Worm (Caenorhabditis elegans) whole organism, L4 larva: ENCODE measurements around the gene F42G10.1.

Source experiments
- F10B5.3 ChIP-seq: sonication (generic microtip); optimal IDR thresholded peaks from 2 replicates; lab custom pipeline; 2016; ENCODE audit warnings: mild to moderate bottlenecking, missing genetic modification characterization, missing compliant biosample characterization
- R02D3.7 ChIP-seq: fragments of 150-350 bp; sonication (generic microtip); optimal IDR thresholded peaks from 3 replicates; lab custom pipeline; 2014; ENCODE audit warnings: missing biosample characterization, missing genetic modification characterization
- T26A8.4 ChIP-seq: fragments of 200-800 bp; sonication (Bioruptor generic); IDR thresholded peaks from 2 replicates; pipeline ENCODE4 v1.3.6; 2022; ENCODE audit warnings: missing genetic modification characterization, missing compliant biosample characterization
- Y48G9A.11 ChIP-seq: fragments of 200-800 bp; sonication (Bioruptor generic); IDR thresholded peaks from 2 replicates; pipeline ENCODE4 v1.3.6; 2022; ENCODE audit warnings: missing genetic modification reagents, missing genetic modification characterization, missing compliant biosample characterization
- ZK337.2 ChIP-seq: fragments of 200-800 bp; sonication (Bioruptor generic); IDR thresholded peaks from 2 replicates; pipeline ENCODE4 v1.3.6; 2022; ENCODE audit warnings: missing genetic modification reagents, missing genetic modification characterization, missing compliant biosample characterization
- aly-2 ChIP-seq: sonication (generic microtip); optimal IDR thresholded peaks from 2 replicates; lab custom pipeline; 2018; ENCODE audit warnings: missing biosample characterization, missing genetic modification characterization
- arid-1 ChIP-seq: fragments of 200-800 bp; sonication (Bioruptor generic); conservative IDR thresholded peaks from 2 replicates; pipeline ENCODE4 v1.3.6; 2022; ENCODE audit warnings: missing genetic modification reagents, missing genetic modification characterization, missing compliant biosample characterization
- ceh-44 ChIP-seq: fragments of 200-800 bp; sonication (Bioruptor generic); IDR thresholded peaks from 2 replicates; pipeline ENCODE4 v1.3.6; 2022; ENCODE audit warnings: missing genetic modification reagents, missing genetic modification characterization, missing compliant biosample characterization
- ceh-62 ChIP-seq: sonication (generic microtip); optimal IDR thresholded peaks from 2 replicates; lab custom pipeline; 2017; ENCODE audit warnings: missing biosample characterization, missing genetic modification characterization
- ctbp-1 ChIP-seq: fragments of 200-800 bp; sonication (Bioruptor generic); IDR thresholded peaks from 2 replicates; pipeline ENCODE4 v1.3.6; 2022; ENCODE audit warnings: missing genetic modification reagents, missing genetic modification characterization, missing compliant biosample characterization
- daf-12 ChIP-seq: fragments of 150-350 bp; optimal IDR thresholded peaks from 2 replicates; lab custom pipeline; 2014; ENCODE audit warnings: missing biosample characterization, missing genetic modification reagents, missing genetic modification characterization
- daf-16 ChIP-seq, 3 experiments: sonication (generic microtip); optimal IDR thresholded peaks; 2 replicates each; lab custom pipeline; 2016 to 2017; ENCODE audit warnings: missing genetic modification characterization in 3 of 3, missing genetic modification reagents in 3 of 3, mild to moderate bottlenecking in 2 of 3, missing compliant biosample characterization in 2 of 3, missing biosample characterization in 1 of 3, moderate library complexity in 1 of 3
- daf-19 ChIP-seq: fragments of 200-800 bp; sonication (Bioruptor generic); conservative IDR thresholded peaks from 2 replicates; pipeline ENCODE4 v1.3.6; 2022; ENCODE audit warnings: missing genetic modification characterization, missing compliant biosample characterization
- dmd-8 ChIP-seq: fragments of 200-800 bp; sonication (Bioruptor generic); IDR thresholded peaks from 2 replicates; pipeline ENCODE4 v1.3.6; 2022; ENCODE audit warnings: missing genetic modification characterization, missing compliant biosample characterization
- dpl-1 ChIP-seq: fragments of 150-350 bp; optimal IDR thresholded peaks from 2 replicates; lab custom pipeline; 2014; ENCODE audit warnings: missing biosample characterization, missing genetic modification reagents, missing genetic modification characterization
- duxl-1 ChIP-seq: sonication (generic microtip); optimal IDR thresholded peaks from 2 replicates; lab custom pipeline; 2016; ENCODE audit warnings: mild to moderate bottlenecking, missing genetic modification characterization, moderate library complexity, missing compliant biosample characterization; ENCODE audit not compliant: poor library complexity
- dve-1 ChIP-seq: sonication (generic microtip); optimal IDR thresholded peaks from 2 replicates; lab custom pipeline; 2017; ENCODE audit warnings: antibody characterized with exemption, mild to moderate bottlenecking, missing genetic modification characterization, missing compliant biosample characterization; ENCODE audit not compliant: insufficient read depth
- fkh-10 ChIP-seq: fragments of 150-350 bp; optimal IDR thresholded peaks from 2 replicates; lab custom pipeline; 2014; ENCODE audit warnings: missing biosample characterization, missing genetic modification reagents, missing genetic modification characterization
- fos-1 ChIP-seq: fragments of 150-350 bp; optimal IDR thresholded peaks from 2 replicates; lab custom pipeline; 2014; ENCODE audit warnings: missing biosample characterization, missing genetic modification characterization
- hif-1 ChIP-seq, 2 experiments: sonication (generic microtip); optimal IDR thresholded peaks; 2 replicates each; lab custom pipeline; 2016 to 2017; ENCODE audit warnings: missing compliant biosample characterization in 2 of 2, missing genetic modification characterization in 2 of 2, missing genetic modification reagents in 2 of 2, missing genotype in 2 of 2, mild to moderate bottlenecking in 1 of 2
- hmg-1.1 ChIP-seq: fragments of 200-800 bp; sonication (Bioruptor generic); IDR thresholded peaks from 2 replicates; pipeline ENCODE4 v1.3.6; 2022; ENCODE audit warnings: missing genetic modification reagents, missing genetic modification characterization, missing compliant biosample characterization
- jun-1 ChIP-seq: fragments of 150-350 bp; optimal IDR thresholded peaks from 2 replicates; lab custom pipeline; 2014; ENCODE audit warnings: missing biosample characterization, missing genetic modification reagents, missing genetic modification characterization
- lim-7 ChIP-seq: fragments of 200-800 bp; sonication (Bioruptor generic); IDR thresholded peaks from 2 replicates; pipeline ENCODE4 v1.3.6; 2022; ENCODE audit warnings: missing genetic modification characterization, missing compliant biosample characterization
- lin-15B ChIP-seq: fragments of 150-350 bp; sonication (generic microtip); optimal IDR thresholded peaks from 3 replicates; lab custom pipeline; 2014; ENCODE audit warnings: missing biosample characterization, missing genetic modification characterization
- lir-3 ChIP-seq: sonication (generic microtip); optimal IDR thresholded peaks from 2 replicates; lab custom pipeline; 2016; ENCODE audit warnings: mild to moderate bottlenecking, missing genetic modification characterization, missing compliant biosample characterization
- lsy-2 ChIP-seq, 2 experiments: fragments of 150-350 bp in 1 of 2; sonication (generic microtip) in 1 of 2; optimal IDR thresholded peaks; 2 replicates each; lab custom pipeline; 2014 to 2017; ENCODE audit warnings: missing biosample characterization in 2 of 2, missing genetic modification characterization in 2 of 2
- mep-1 ChIP-seq: fragments of 150-350 bp; sonication (generic microtip); optimal IDR thresholded peaks from 3 replicates; lab custom pipeline; 2014; ENCODE audit warnings: missing biosample characterization, missing genetic modification characterization
- mes-2 ChIP-seq: sonication (generic microtip); optimal IDR thresholded peaks from 2 replicates; lab custom pipeline; 2016; ENCODE audit warnings: missing genotype, mild to moderate bottlenecking, missing genetic modification characterization, missing compliant biosample characterization; ENCODE audit not compliant: poor library complexity, severe bottlenecking
- mxl-2 ChIP-seq: fragments of 200-800 bp; sonication (Bioruptor generic); conservative IDR thresholded peaks from 2 replicates; pipeline ENCODE4 v1.3.6; 2022; ENCODE audit warnings: missing genetic modification reagents, missing genetic modification characterization, missing compliant biosample characterization
- mxl-3 ChIP-seq: fragments of 200-800 bp; sonication (Bioruptor generic); optimal IDR thresholded peaks from 2 replicates; lab custom pipeline; 2018; ENCODE audit warnings: mild to moderate bottlenecking, missing genetic modification characterization, missing compliant biosample characterization
- nhr-10 ChIP-seq: fragments of 150-350 bp; optimal IDR thresholded peaks from 2 replicates; lab custom pipeline; 2014; ENCODE audit warnings: missing biosample characterization, missing genetic modification characterization
- nhr-28 ChIP-seq: fragments of 150-350 bp; optimal IDR thresholded peaks from 2 replicates; lab custom pipeline; 2014; ENCODE audit warnings: missing biosample characterization, missing genetic modification characterization
- pqm-1 ChIP-seq: sonication (generic microtip); optimal IDR thresholded peaks from 2 replicates; lab custom pipeline; 2017; ENCODE audit warnings: missing biosample characterization, missing genetic modification characterization
- saeg-2 ChIP-seq: fragments of 200-800 bp; sonication (Bioruptor generic); IDR thresholded peaks from 2 replicates; pipeline ENCODE4 v1.3.6; 2022; ENCODE audit warnings: missing genetic modification reagents, missing genetic modification characterization, missing compliant biosample characterization
- spr-3 ChIP-seq: fragments of 200-800 bp; sonication (Bioruptor generic); optimal IDR thresholded peaks from 2 replicates; lab custom pipeline; 2018; ENCODE audit warnings: mild to moderate bottlenecking, missing genetic modification characterization, missing compliant biosample characterization
- tag-97 ChIP-seq: fragments of 200-800 bp; sonication (Bioruptor generic); IDR thresholded peaks from 2 replicates; pipeline ENCODE4 v1.3.6; 2022; ENCODE audit warnings: missing genetic modification characterization, missing compliant biosample characterization
- unc-39 ChIP-seq: sonication (generic microtip); optimal IDR thresholded peaks from 2 replicates; lab custom pipeline; 2017; ENCODE audit warnings: missing biosample characterization, missing genetic modification characterization
- zfp-2 ChIP-seq: sonication (generic microtip); optimal IDR thresholded peaks from 2 replicates; lab custom pipeline; 2016; ENCODE audit warnings: mild to moderate bottlenecking, missing genetic modification characterization, missing compliant biosample characterization
- zip-11 ChIP-seq: fragments of 200-800 bp; sonication (Bioruptor generic); IDR thresholded peaks from 2 replicates; pipeline ENCODE4 v1.3.6; 2022; ENCODE audit warnings: missing genetic modification characterization, missing compliant biosample characterization
- ztf-7 ChIP-seq: fragments of 150-350 bp; optimal IDR thresholded peaks from 2 replicates; lab custom pipeline; 2014; ENCODE audit warnings: missing biosample characterization, missing genetic modification characterization

The F42G10.1 gene

ce11 chrX:9984889-9985404, 37.0 kb downstream of the F42G10.1 start, which contains the start of gene F19C6.5:
Gene F19C6.5 (minus strand): TSS chrX:9984939.
- no peak for TF ChIP-seq tag-97 (GFP tag; lab: Robert Waterston, UW)
- TF ChIP-seq lsy-2 (tag; optimal IDR thresholded peaks at IDR 0.05; lab: Kevin White, UChicago): no peak
- peak; percentile 95 for TF ChIP-seq nhr-28 (tag; lab: Kevin White, UChicago)
- no peak for TF ChIP-seq ztf-7 (tag; lab: Kevin White, UChicago)
- no peak for TF ChIP-seq mxl-3
- TF ChIP-seq ceh-44 (GFP tag; lab: Robert Waterston, UW): no peak
- TF ChIP-seq hif-1 (tag; optimal IDR thresholded peaks at IDR 0.05; lab: Kevin White, UChicago): no peak
- peak; percentile 18 for TF ChIP-seq pqm-1 (tag; lab: Kevin White, UChicago)
- no peak for TF ChIP-seq saeg-2 (GFP tag; lab: Robert Waterston, UW)
- no peak for TF ChIP-seq ctbp-1 (GFP tag; lab: Robert Waterston, UW)
- no peak for TF ChIP-seq nhr-10
- no peak for TF ChIP-seq R02D3.7 (tag; lab: Kevin White, UChicago)
- TF ChIP-seq lir-3: no peak
- no peak for TF ChIP-seq aly-2 (tag; lab: Kevin White, UChicago)
- TF ChIP-seq spr-3 (GFP tag; lab: Kevin White, UChicago): no peak
- TF ChIP-seq lim-7: no peak
- no peak for TF ChIP-seq daf-16 (GFP tag; optimal IDR thresholded peaks at IDR 0.05; lab: Kevin White, UChicago)
- TF ChIP-seq daf-16 (tag; optimal IDR thresholded peaks at IDR 0.05; lab: Kevin White, UChicago): peak; percentile 92
- TF ChIP-seq mxl-2: no peak
- TF ChIP-seq lin-15B (tag; lab: Kevin White, UChicago): no peak
- TF ChIP-seq ZK337.2 (GFP tag; lab: Robert Waterston, UW): no peak
- TF ChIP-seq daf-19: no peak
- TF ChIP-seq dmd-8 (GFP tag; lab: Robert Waterston, UW): no peak
- no peak for TF ChIP-seq fos-1 (tag; lab: Kevin White, UChicago)
- TF ChIP-seq daf-12 (tag; lab: Kevin White, UChicago): no peak
- no peak for TF ChIP-seq Y48G9A.11 (GFP tag; lab: Robert Waterston, UW)
- TF ChIP-seq dve-1 (tag; lab: Kevin White, UChicago): peak; percentile 22
- no peak for TF ChIP-seq mep-1
- no peak for TF ChIP-seq unc-39 (tag; lab: Kevin White, UChicago)
- TF ChIP-seq hmg-1.1 (GFP tag; lab: Robert Waterston, UW): no peak
- no peak for TF ChIP-seq zip-11 (GFP tag; lab: Robert Waterston, UW)
- no peak for TF ChIP-seq duxl-1 (tag; lab: Kevin White, UChicago)
- no peak for TF ChIP-seq ceh-62 (tag; lab: Kevin White, UChicago)
- no peak for TF ChIP-seq F10B5.3 (tag; lab: Kevin White, UChicago)

DNA sequence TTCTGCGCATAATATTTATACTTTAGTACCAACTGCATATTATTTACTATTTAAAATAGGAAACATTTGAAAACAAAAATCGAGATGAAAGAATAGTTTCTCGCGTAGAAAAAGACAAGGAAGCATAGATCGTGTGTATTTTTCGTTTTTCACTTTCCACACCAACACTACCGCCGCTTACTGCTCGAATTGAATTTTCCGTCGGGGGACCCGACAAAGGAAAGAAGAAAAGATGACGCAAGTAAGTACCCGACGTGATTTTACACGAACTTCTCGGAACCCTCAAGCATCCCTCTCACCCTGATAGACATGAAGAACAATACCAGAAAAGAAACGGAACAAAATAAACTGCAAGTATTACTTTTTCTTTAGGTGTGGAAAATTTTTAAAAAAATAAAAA, 40.7 kb downstream of the F42G10.1 start:
- peak; percentile 74 for TF ChIP-seq fkh-10 (GFP tag; lab: Kevin White, UChicago)
- no peak for TF ChIP-seq jun-1 (tag; lab: Kevin White, UChicago)
- no peak for TF ChIP-seq dpl-1 (GFP tag; lab: Kevin White, UChicago)

DNA sequence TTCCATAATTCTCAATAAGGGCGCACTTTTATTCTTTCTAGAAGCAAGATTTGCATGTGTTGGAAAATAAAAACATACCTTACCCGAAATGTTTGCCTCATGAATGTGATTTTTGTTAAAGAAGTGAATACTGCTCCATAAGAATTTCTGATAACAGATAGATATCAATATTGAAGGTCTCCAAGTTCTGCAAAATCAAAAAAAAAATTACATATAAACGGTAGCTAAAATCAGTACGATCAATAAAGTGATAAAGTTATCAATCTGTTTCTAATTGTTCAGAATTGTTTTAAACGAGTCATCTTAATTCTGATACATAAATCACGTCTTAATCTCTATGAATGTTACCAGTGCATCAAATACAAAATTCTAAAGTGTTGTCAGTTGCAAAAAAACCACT, 45.8 kb downstream of the F42G10.1 start, which contains the start of gene mgl-1:
mgl-1 (minus strand) TSS at position 101 of the 400 bp plus-strand sequence.
- TF ChIP-seq duxl-1 (tag; lab: Kevin White, UChicago) (no peak), T26A8.4 (GFP tag; lab: Robert Waterston, UW) (no peak), arid-1 (GFP tag; lab: Robert Waterston, UW) (no peak), nhr-10 (no peak), daf-12 (tag; lab: Kevin White, UChicago) (peak; percentile 4), mes-2 (no peak), zfp-2 (tag; lab: Kevin White, UChicago) (no peak)
- TF ChIP-seq, all 104 proteins: peak for 1
